Fruit fly (Drosophila melanogaster): ENCODE measurements around the gene CG31835.
"Not testable (repeated sequence)": the region's sequence is repeated elsewhere in the genome, so short reads cannot be mapped to it uniquely, and the experiment has no call there.

The CG31835 gene

dm6 chr2L:14735543-14735942, at the start of gene CG31835:
Gene CG31835, plus strand, starts transcription at chr2L:14735843.
- TF ChIP-seq CG17801 (GFP tag; optimal IDR thresholded peaks at IDR 0.05; ENCODE audit: partially characterized antibody) = not testable (repeated sequence)

- no peak for TF ChIP-seq CG17801 (GFP tag; optimal IDR thresholded peaks at IDR 0.05; ENCODE audit: partially characterized antibody)
Measured at dm6 chr2L:14687359-14687758, 48.3 kb upstream of the CG31835 start.

dm6 chr2L:14688274-14688840, 47.3 kb upstream of the CG31835 start:
- no peak for TF ChIP-seq CG17801 (GFP tag; optimal IDR thresholded peaks at IDR 0.05; ENCODE audit: partially characterized antibody)

dm6 chr2L:14688922-14689711, 46.5 kb upstream of the CG31835 start, which contains the start of gene osp:
Gene osp, minus strand, starts transcription at chr2L:14689340.
- peak; percentile 97 for TF ChIP-seq CG17801 (GFP tag; optimal IDR thresholded peaks at IDR 0.05; ENCODE audit: partially characterized antibody)

dm6 chr2L:14690285-14690684, 45.4 kb upstream of the CG31835 start:
- TF ChIP-seq CG17801 (GFP tag; optimal IDR thresholded peaks at IDR 0.05; ENCODE audit: partially characterized antibody) = no peak

dm6 chr2L:14690791-14691190, 44.9 kb upstream of the CG31835 start:
- TF ChIP-seq CG17801 (GFP tag; optimal IDR thresholded peaks at IDR 0.05; ENCODE audit: partially characterized antibody) = no peak

dm6 chr2L:14693620-14694019, 42.0 kb upstream of the CG31835 start:
- TF ChIP-seq CG17801 (GFP tag; optimal IDR thresholded peaks at IDR 0.05; ENCODE audit: partially characterized antibody) = no peak

- TF ChIP-seq CG17801 (GFP tag; optimal IDR thresholded peaks at IDR 0.05; ENCODE audit: partially characterized antibody) = no peak
Measured at dm6 chr2L:14697938-14698337, 37.7 kb upstream of the CG31835 start.

dm6 chr2L:14698980-14699379, 36.7 kb upstream of the CG31835 start:
- TF ChIP-seq CG17801 (GFP tag; optimal IDR thresholded peaks at IDR 0.05; ENCODE audit: partially characterized antibody) = no peak

dm6 chr2L:14699501-14700077, 36.1 kb upstream of the CG31835 start:
- TF ChIP-seq CG17801 (GFP tag; optimal IDR thresholded peaks at IDR 0.05; ENCODE audit: partially characterized antibody) = no peak

dm6 chr2L:14701495-14701894, 34.1 kb upstream of the CG31835 start:
- TF ChIP-seq CG17801 (GFP tag; optimal IDR thresholded peaks at IDR 0.05; ENCODE audit: partially characterized antibody) = no peak

dm6 chr2L:14706194-14706593, 29.4 kb upstream of the CG31835 start:
- peak; percentile 20 for TF ChIP-seq CG17801 (GFP tag; optimal IDR thresholded peaks at IDR 0.05; ENCODE audit: partially characterized antibody)

dm6 chr2L:14712245-14712644, 23.4 kb upstream of the CG31835 start, which contains the start of gene CG15282:
Gene CG15282, plus strand, starts transcription at chr2L:14712471.
- no peak for TF ChIP-seq CG17801 (GFP tag; optimal IDR thresholded peaks at IDR 0.05; ENCODE audit: partially characterized antibody)

dm6 chr2L:14713467-14713866, 22.2 kb upstream of the CG31835 start, which contains the start of gene CG34165:
Gene CG34165, plus strand, starts transcription at chr2L:14713750.
- no peak for TF ChIP-seq CG17801 (GFP tag; optimal IDR thresholded peaks at IDR 0.05; ENCODE audit: partially characterized antibody)

dm6 chr2L:14730077-14730476, 5.6 kb upstream of the CG31835 start, which contains the start of gene CG42685:
Gene CG42685, minus strand, starts transcription at chr2L:14730177.
- TF ChIP-seq CG17801 (GFP tag; optimal IDR thresholded peaks at IDR 0.05; ENCODE audit: partially characterized antibody) = no peak

dm6 chr2L:14737669-14738068, 2.0 kb downstream of the CG31835 start, which contains the start of gene CG31775:
Gene CG31775, minus strand, starts transcription at chr2L:14737769.
- TF ChIP-seq CG17801 (GFP tag; optimal IDR thresholded peaks at IDR 0.05; ENCODE audit: partially characterized antibody) = not testable (repeated sequence)
